Comparison of ENCODE assay signal across 1 worm cellular context in genomic region chrX:6646387-6647061, ce11.
TF ChIP-seq lines count a peak whose summit lies in the region.

No protein-coding gene starts in this region.

TF ChIP-seq in whole organism, L4 larva, 104 proteins besides CTCF, POLR2A, EP300 and RAD21 (continued from another document):
- TF ChIP-seq unc-130 (GFP tag; optimal IDR thresholded peaks at IDR 0.05; lab: Kevin White, UChicago): no peak
- TF ChIP-seq pha-4 (GFP tag; IDR thresholded peaks at IDR 0.05; lab: Robert Waterston, UW): no peak
- TF ChIP-seq pha-4 (tag; optimal IDR thresholded peaks at IDR 0.05; lab: Kevin White, UChicago): no peak
- no peak for TF ChIP-seq ceh-62 (tag; optimal IDR thresholded peaks at IDR 0.05; lab: Kevin White, UChicago)
- no peak for TF ChIP-seq egl-27 (tag; optimal IDR thresholded peaks at IDR 0.05; lab: Kevin White, UChicago)
- TF ChIP-seq lin-39 (tag; optimal IDR thresholded peaks at IDR 0.05; lab: Kevin White, UChicago): no peak
- peak; percentile 57 for TF ChIP-seq hlh-30 (tag; optimal IDR thresholded peaks at IDR 0.05; lab: Kevin White, UChicago; ENCODE audit: insufficient read depth)
- TF ChIP-seq nhr-42 (GFP tag; IDR thresholded peaks at IDR 0.05; lab: Robert Waterston, UW): no peak
- TF ChIP-seq fkh-10 (GFP tag; optimal IDR thresholded peaks at IDR 0.05; lab: Kevin White, UChicago): no peak
